Fruit fly (Drosophila melanogaster): ENCODE results near the gene ppk.

Gene ppk

DNA sequence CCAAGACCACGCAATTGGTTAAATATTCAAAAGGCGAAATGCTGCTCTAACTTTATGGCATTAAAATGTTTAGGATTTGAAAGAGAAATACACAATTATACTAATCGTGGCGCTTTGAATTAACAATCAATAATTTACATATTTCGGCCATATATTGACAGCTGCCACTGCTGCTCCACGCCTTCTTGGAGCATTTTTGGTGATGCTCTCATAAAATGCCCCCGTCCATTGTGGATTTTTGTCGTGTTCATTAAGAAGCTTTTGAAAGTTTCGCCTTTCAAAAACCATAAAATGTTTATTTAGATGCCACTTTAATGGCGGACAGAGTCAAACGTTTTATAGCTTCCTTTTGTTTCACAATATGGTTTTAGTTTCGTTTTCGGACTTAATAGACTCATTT is 30.1 kb upstream of the ppk start:
- TF ChIP-seq CG4318 (GFP tag; optimal IDR thresholded peaks at IDR 0.05) (no peak), Eip78C (GFP tag) (no peak), CG10631 (GFP tag; optimal IDR thresholded peaks at IDR 0.05) (no peak), Lpt (GFP tag; optimal IDR thresholded peaks at IDR 0.05) (no peak), eg (GFP tag; IDR thresholded peaks at IDR 0.05) (no peak), Gug (GFP tag; IDR thresholded peaks at IDR 0.05) (no peak), cyc (GFP tag; optimal IDR thresholded peaks at IDR 0.05) (no peak), Hr4 (GFP tag; optimal IDR thresholded peaks at IDR 0.05) (no peak), CG15336 (GFP tag; IDR thresholded peaks at IDR 0.05) (no peak), spab (GFP tag; optimal IDR thresholded peaks at IDR 0.05) (no peak)

DNA sequence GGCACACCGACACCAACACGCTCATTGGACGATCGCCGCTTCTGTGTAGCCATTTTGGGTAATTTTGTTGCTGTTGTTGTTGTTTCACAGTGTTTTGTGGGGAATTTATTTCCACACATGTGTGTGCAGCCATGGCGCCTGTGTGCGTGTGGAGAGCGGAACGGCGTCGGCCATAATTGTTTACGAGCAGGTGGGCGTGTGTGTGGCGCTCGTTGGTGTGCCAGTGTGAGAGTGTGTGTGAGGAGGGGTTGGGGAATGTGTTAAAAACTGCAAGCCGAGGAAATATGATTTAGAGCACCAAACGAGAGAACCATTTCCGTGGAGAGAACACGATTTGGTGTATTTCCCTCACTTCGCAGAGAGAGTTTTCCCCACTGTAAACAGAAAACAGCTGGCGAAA is 29.4 kb upstream of the ppk start:
- TF ChIP-seq CG16779 (tag; optimal IDR thresholded peaks at IDR 0.05) (no peak), Eip78C (GFP tag) (no peak), CG8319 (GFP tag; optimal IDR thresholded peaks at IDR 0.05) (no peak), CG4318 (GFP tag; optimal IDR thresholded peaks at IDR 0.05) (no peak), CG6163 (GFP tag; IDR thresholded peaks at IDR 0.05) (peak; percentile 60; the same call in 1 of the 3 replicates), lz (GFP tag; optimal IDR thresholded peaks at IDR 0.05) (no peak), Ets21C (GFP tag; optimal IDR thresholded peaks at IDR 0.05) (no peak), CG6808 (GFP tag; optimal IDR thresholded peaks at IDR 0.05) (peak; percentile 9), CG3032 (tag; optimal IDR thresholded peaks at IDR 0.05) (no peak), fkh (GFP tag; optimal IDR thresholded peaks at IDR 0.05) (peak; percentile 61), topi (GFP tag; optimal IDR thresholded peaks at IDR 0.05) (no peak), CG31627 (GFP tag; optimal IDR thresholded peaks at IDR 0.05) (no peak), CG34406 (GFP tag; optimal IDR thresholded peaks at IDR 0.05) (no peak), pdm3 (GFP tag; optimal IDR thresholded peaks at IDR 0.05) (no peak), Hr38 (GFP tag; optimal IDR thresholded peaks at IDR 0.05) (no peak), CG9139 (GFP tag; optimal IDR thresholded peaks at IDR 0.05) (peak; percentile 10), CG1621 (tag; optimal IDR thresholded peaks at IDR 0.05) (no peak), ss (GFP tag; optimal IDR thresholded peaks at IDR 0.05) (peak; percentile 18 to 48), CG8119 (GFP tag; IDR thresholded peaks at IDR 0.05) (peak; percentile 24; the same call in 1 of the 3 replicates)

DNA sequence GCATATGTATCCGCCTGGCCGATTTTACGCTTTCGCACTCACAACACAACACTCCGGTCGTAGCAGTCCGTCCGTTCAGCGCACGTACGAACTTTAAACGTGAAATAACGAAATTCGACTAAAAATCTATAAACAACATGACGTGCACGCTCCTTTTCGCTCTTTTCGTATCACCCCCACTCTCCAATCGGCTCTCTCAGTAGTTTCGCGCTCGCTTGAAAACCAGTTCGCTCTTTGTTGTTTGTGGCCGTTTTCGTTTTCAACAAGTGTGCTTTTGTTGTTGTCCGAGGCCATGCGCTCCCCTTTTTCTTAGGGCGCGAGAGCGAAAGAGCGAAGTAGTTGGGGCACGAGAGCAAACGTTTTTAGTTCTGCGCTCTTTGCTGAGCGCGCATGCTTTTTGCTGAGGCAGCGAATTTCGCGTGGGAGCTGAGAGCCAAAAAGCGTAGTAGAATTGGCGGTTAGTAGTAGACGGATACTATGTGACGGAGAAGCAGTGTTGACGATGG is 28.5 kb upstream of the ppk start, which contains the start of gene elB:
TSS of gene elB (minus strand) at position 122 of the 506 bp plus-strand sequence.
- TF ChIP-seq CG8319 (GFP tag; optimal IDR thresholded peaks at IDR 0.05), result no peak
- TF ChIP-seq Sox102F (GFP tag; optimal IDR thresholded peaks at IDR 0.05), result peak; percentile 68
- TF ChIP-seq fd85E (GFP tag; optimal IDR thresholded peaks at IDR 0.05), result peak; percentile 13
- TF ChIP-seq CG1621 (tag; optimal IDR thresholded peaks at IDR 0.05), result peak; percentile 70
- no peak for TF ChIP-seq acj6 (GFP tag; optimal IDR thresholded peaks at IDR 0.05)
- TF ChIP-seq Sox14 (GFP tag; optimal IDR thresholded peaks at IDR 0.05), result peak; percentile 55
- peak; percentile 37 for TF ChIP-seq CG9139 (GFP tag; optimal IDR thresholded peaks at IDR 0.05)
- no peak for TF ChIP-seq CG32006 (GFP tag; optimal IDR thresholded peaks at IDR 0.05)
- TF ChIP-seq Lpt (GFP tag; optimal IDR thresholded peaks at IDR 0.05), result peak; percentile 38
- peak; percentile 29 for TF ChIP-seq net (GFP tag; optimal IDR thresholded peaks at IDR 0.05)
- TF ChIP-seq Eip93F (GFP tag; optimal IDR thresholded peaks at IDR 0.05), result peak; percentile 17
- peak; percentile 22 for TF ChIP-seq CG3919 (GFP tag; optimal IDR thresholded peaks at IDR 0.05)
- TF ChIP-seq Smox (GFP tag; optimal IDR thresholded peaks at IDR 0.05), result no peak
- peak; percentile 66 for TF ChIP-seq svp (GFP tag)
- no peak for TF ChIP-seq CG8632 (GFP tag; optimal IDR thresholded peaks at IDR 0.05)
- no peak for TF ChIP-seq Eip75B (GFP tag; optimal IDR thresholded peaks at IDR 0.05)
- TF ChIP-seq CG6792 (GFP tag; optimal IDR thresholded peaks at IDR 0.05), result no peak
- TF ChIP-seq eg (GFP tag; IDR thresholded peaks at IDR 0.05), result peak; percentile 50; the same call in 1 of the 3 replicates
- peak; percentile 28 for TF ChIP-seq CG16779 (tag; optimal IDR thresholded peaks at IDR 0.05)
- TF ChIP-seq spab (GFP tag; optimal IDR thresholded peaks at IDR 0.05), result no peak
- TF ChIP-seq CG8119 (GFP tag; IDR thresholded peaks at IDR 0.05), result peak; percentile 46; the same call in 2 of the 3 replicates
- no peak for TF ChIP-seq CG3032 (tag; optimal IDR thresholded peaks at IDR 0.05)
- no peak for TF ChIP-seq Ets96B (tag; optimal IDR thresholded peaks at IDR 0.05)
- peak; percentile 76 for TF ChIP-seq CG6854 (GFP tag; optimal IDR thresholded peaks at IDR 0.05)
- TF ChIP-seq dsx (GFP tag; optimal IDR thresholded peaks at IDR 0.05; ENCODE audit: poor library complexity, severe bottlenecking), result peak; percentile 44
- TF ChIP-seq CG6163 (GFP tag; IDR thresholded peaks at IDR 0.05), result peak; percentile 62; the same call in 1 of the 3 replicates
- no peak for TF ChIP-seq cyc (GFP tag; optimal IDR thresholded peaks at IDR 0.05)
- TF ChIP-seq CG15336 (GFP tag; IDR thresholded peaks at IDR 0.05), result peak; percentile 73; the same call in 1 of the 2 replicates
- peak; percentile 96 for TF ChIP-seq Blimp-1 (GFP tag; optimal IDR thresholded peaks at IDR 0.05)
- TF ChIP-seq CG7368 (GFP tag; optimal IDR thresholded peaks at IDR 0.05), result peak; percentile 22
- TF ChIP-seq fkh (GFP tag; optimal IDR thresholded peaks at IDR 0.05), result peak; percentile 40
- peak; percentile 73 for TF ChIP-seq Eip78C (GFP tag)
- TF ChIP-seq ss (GFP tag; optimal IDR thresholded peaks at IDR 0.05), result peak; percentile 38 to 66
- peak; percentile 37 for TF ChIP-seq vri (GFP tag; optimal IDR thresholded peaks at IDR 0.05)
- no peak for TF ChIP-seq topi (GFP tag; optimal IDR thresholded peaks at IDR 0.05)
